Worm (Caenorhabditis elegans): ENCODE measurements around the gene drl-1.

drl-1 gene

ce11 chrIV:322497-322896 lies 2.4 kb upstream of the drl-1 start, which contains the start of gene grl-26 (continued):
- TF ChIP-seq dmd-4 (tag; optimal IDR thresholded peaks at IDR 0.05; ENCODE audit: borderline replicate concordance) (peak; percentile 59), lim-6 (tag; optimal IDR thresholded peaks at IDR 0.05) (no peak), unc-55 (GFP tag; optimal IDR thresholded peaks at IDR 0.05) (no peak), sdc-2 (tag; optimal IDR thresholded peaks at IDR 0.05) (no peak), nfya-1 (tag; optimal IDR thresholded peaks at IDR 0.05) (peak; percentile 28), eyg-1 (tag; optimal IDR thresholded peaks at IDR 0.05) (no peak), npax-4 (tag; optimal IDR thresholded peaks at IDR 0.05) (peak; percentile 14), madf-2 (tag; optimal IDR thresholded peaks at IDR 0.05) (peak; percentile 44), ceh-30 (tag; optimal IDR thresholded peaks at IDR 0.05) (no peak), unc-86 (tag; optimal IDR thresholded peaks at IDR 0.05) (peak; percentile 24), pat-9 (tag; optimal IDR thresholded peaks at IDR 0.05) (peak; percentile 55), ztf-16 (tag; optimal IDR thresholded peaks at IDR 0.05) (peak; percentile 52), ceh-9 (tag; optimal IDR thresholded peaks at IDR 0.05) (no peak), K02D7.2 (tag; optimal IDR thresholded peaks at IDR 0.05) (peak; percentile 88), tbx-2 (tag; optimal IDR thresholded peaks at IDR 0.05) (peak; percentile 52), pqm-1 (tag; optimal IDR thresholded peaks at IDR 0.05) (no peak), sox-2 (GFP tag; IDR thresholded peaks at IDR 0.05) (no peak), ceh-6 (GFP tag; optimal IDR thresholded peaks at IDR 0.05) (peak; percentile 57), ceh-34 (tag; optimal IDR thresholded peaks at IDR 0.05) (peak; percentile 35), nhr-232 (tag; optimal IDR thresholded peaks at IDR 0.05) (peak; percentile 33), ceh-22 (tag; optimal IDR thresholded peaks at IDR 0.05) (no peak), pha-2 (tag; optimal IDR thresholded peaks at IDR 0.05) (no peak), pros-1 (tag; optimal IDR thresholded peaks at IDR 0.05) (no peak), C08G9.2 (tag; optimal IDR thresholded peaks at IDR 0.05) (peak; percentile 57), T23F11.4 (GFP tag; optimal IDR thresholded peaks at IDR 0.05) (peak; percentile 61), pax-1 (tag; optimal IDR thresholded peaks at IDR 0.05) (no peak), che-1 (tag; optimal IDR thresholded peaks at IDR 0.05) (peak; percentile 68), fkh-10 (GFP tag; optimal IDR thresholded peaks at IDR 0.05) (peak; percentile 37), elt-2 (tag; optimal IDR thresholded peaks at IDR 0.05) (peak; percentile 53), unc-3 (GFP tag; conservative IDR thresholded peaks at IDR 0.05) (no peak), unc-3 (tag; optimal IDR thresholded peaks at IDR 0.05) (no peak), ceh-48 (tag; optimal IDR thresholded peaks at IDR 0.05) (peak; percentile 45), ceh-45 (GFP tag; IDR thresholded peaks at IDR 0.05) (no peak)

- TF ChIP-seq hlh-6 (tag; optimal IDR thresholded peaks at IDR 0.05): peak; percentile 42
- no peak for TF ChIP-seq hlh-15 (tag; optimal IDR thresholded peaks at IDR 0.05)
These were observed 781 bp downstream of the drl-1 start for ce11 chrIV:325640-326039.

- TF ChIP-seq T23F11.4 (GFP tag; optimal IDR thresholded peaks at IDR 0.05): no peak
- TF ChIP-seq ceh-48 (tag; optimal IDR thresholded peaks at IDR 0.05): no peak
These were observed 1.8 kb downstream of the drl-1 start, which contains the start of gene col-101 for ce11 chrIV:326564-327070. col-101 (minus strand) TSS chrIV:327020.

DNA sequence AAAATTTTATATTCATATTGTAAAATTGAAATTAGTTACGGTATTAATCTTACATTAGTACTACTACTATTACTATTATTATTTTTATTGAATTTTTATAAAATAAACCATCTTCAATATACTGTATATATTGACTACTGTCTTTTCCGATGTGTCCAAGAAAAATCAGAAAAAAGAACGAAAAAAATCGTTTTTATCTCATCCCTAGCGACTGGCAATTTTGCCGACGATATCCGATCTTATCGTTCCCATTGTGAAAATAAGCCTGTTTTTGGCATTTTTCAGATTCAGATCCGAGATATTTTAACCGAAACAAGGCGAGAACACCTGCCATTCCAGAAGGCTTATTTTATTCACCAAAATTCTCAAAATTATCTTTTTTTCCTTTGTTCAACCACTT lies 5.7 kb downstream of the drl-1 start, which contains the start of gene F18F11.4:
Gene F18F11.4, plus strand, starts transcription at position 301 of the 400 bp plus-strand sequence.
- TF ChIP-seq ama-1 (optimal IDR thresholded peaks at IDR 0.05) (no peak), pha-4 (tag; optimal IDR thresholded peaks at IDR 0.05) (no peak), ceh-34 (tag; optimal IDR thresholded peaks at IDR 0.05) (no peak), pros-1 (tag; optimal IDR thresholded peaks at IDR 0.05) (no peak), unc-42 (tag; optimal IDR thresholded peaks at IDR 0.05) (no peak), nhr-11 (tag; optimal IDR thresholded peaks at IDR 0.05) (no peak), sox-2 (GFP tag; IDR thresholded peaks at IDR 0.05) (no peak), npax-4 (tag; optimal IDR thresholded peaks at IDR 0.05) (no peak), ceh-9 (tag; optimal IDR thresholded peaks at IDR 0.05) (no peak), hlh-30 (tag; optimal IDR thresholded peaks at IDR 0.05; ENCODE audit: insufficient read depth) (no peak), F13H6.1 (tag; optimal IDR thresholded peaks at IDR 0.05) (no peak), ceh-14 (tag; optimal IDR thresholded peaks at IDR 0.05) (no peak)
